Worm (Caenorhabditis elegans) whole organism, late embryonic: ENCODE results near the gene asp-3.

ENCODE experiments used
- C38D4.7 ChIP-seq: fragments of 200-800 bp; sonication (Bioruptor generic); optimal IDR thresholded peaks from 2 replicates; lab custom pipeline; 2018; ENCODE audit warnings: mild to moderate bottlenecking, missing genetic modification characterization, moderate library complexity, missing compliant biosample characterization
- F13H6.1 ChIP-seq: sonication (generic microtip); optimal IDR thresholded peaks from 2 replicates; lab custom pipeline; 2016; ENCODE audit warnings: missing genetic modification characterization, missing compliant biosample characterization
- K02D7.2 ChIP-seq: sonication (generic microtip); optimal IDR thresholded peaks from 2 replicates; lab custom pipeline; 2017; ENCODE audit warnings: mild to moderate bottlenecking, missing genetic modification characterization, missing compliant biosample characterization
- Y22D7AL.16 ChIP-seq: sonication (generic microtip); optimal IDR thresholded peaks from 2 replicates; lab custom pipeline; 2016; ENCODE audit warnings: missing genetic modification characterization, missing compliant biosample characterization
- ama-1 ChIP-seq: fragments of 150-350 bp; optimal IDR thresholded peaks from 2 replicates; lab custom pipeline; 2014
- ceh-14 ChIP-seq: sonication (generic microtip); optimal IDR thresholded peaks from 2 replicates; lab custom pipeline; 2016; ENCODE audit warnings: missing genotype, missing genetic modification characterization, missing compliant biosample characterization
- ceh-18 ChIP-seq: sonication (generic microtip); optimal IDR thresholded peaks from 2 replicates; lab custom pipeline; 2016; ENCODE audit warnings: missing genetic modification characterization, missing compliant biosample characterization
- ceh-2 ChIP-seq: sonication (generic microtip); optimal IDR thresholded peaks from 2 replicates; lab custom pipeline; 2016; ENCODE audit warnings: missing genotype, missing genetic modification characterization, missing compliant biosample characterization
- ceh-22 ChIP-seq: sonication (generic microtip); optimal IDR thresholded peaks from 2 replicates; lab custom pipeline; 2017; ENCODE audit warnings: missing biosample characterization, missing genetic modification characterization
- ceh-30 ChIP-seq: fragments of 150-350 bp; optimal IDR thresholded peaks from 2 replicates; lab custom pipeline; 2014; ENCODE audit warnings: missing biosample characterization, missing genetic modification characterization
- ceh-31 ChIP-seq: sonication (generic microtip); optimal IDR thresholded peaks from 2 replicates; lab custom pipeline; 2016; ENCODE audit warnings: missing genetic modification characterization, missing compliant biosample characterization
- ceh-45 ChIP-seq: fragments of 200-800 bp; sonication (Bioruptor generic); IDR thresholded peaks from 2 replicates; pipeline ENCODE4 v1.3.6; 2022; ENCODE audit warnings: missing genetic modification reagents, missing genetic modification characterization, missing compliant biosample characterization
- ceh-48 ChIP-seq: sonication (generic microtip); optimal IDR thresholded peaks from 2 replicates; lab custom pipeline; 2016; ENCODE audit warnings: missing genetic modification characterization, inconsistent platforms, missing compliant biosample characterization
- ceh-6 ChIP-seq: fragments of 200-800 bp; sonication (Bioruptor generic); optimal IDR thresholded peaks from 2 replicates; lab custom pipeline; 2018; ENCODE audit warnings: mild to moderate bottlenecking, missing genetic modification characterization, missing compliant biosample characterization
- ceh-9 ChIP-seq: sonication (generic microtip); optimal IDR thresholded peaks from 2 replicates; lab custom pipeline; 2016; ENCODE audit warnings: mild to moderate bottlenecking, missing genetic modification characterization, inconsistent platforms, missing compliant biosample characterization
- che-1 ChIP-seq: sonication (generic microtip); optimal IDR thresholded peaks from 2 replicates; lab custom pipeline; 2016; ENCODE audit warnings: mild to moderate bottlenecking, missing genetic modification characterization, missing compliant biosample characterization
- dve-1 ChIP-seq: sonication (generic microtip); optimal IDR thresholded peaks from 2 replicates; lab custom pipeline; 2017; ENCODE audit warnings: antibody characterized with exemption, mild to moderate bottlenecking, missing genetic modification characterization, missing compliant biosample characterization
- elt-2 ChIP-seq: sonication (generic microtip); optimal IDR thresholded peaks from 2 replicates; lab custom pipeline; 2016; ENCODE audit warnings: missing genetic modification reagents, missing genetic modification characterization, missing compliant biosample characterization
- ets-4 ChIP-seq: sonication (generic microtip); optimal IDR thresholded peaks from 2 replicates; lab custom pipeline; 2016; ENCODE audit warnings: missing genetic modification characterization, missing compliant biosample characterization
- fkh-10 ChIP-seq: fragments of 150-350 bp; optimal IDR thresholded peaks from 2 replicates; lab custom pipeline; 2014; ENCODE audit warnings: missing biosample characterization, missing genetic modification reagents, missing genetic modification characterization
- fkh-6 ChIP-seq: sonication (generic microtip); optimal IDR thresholded peaks from 2 replicates; lab custom pipeline; 2016; ENCODE audit warnings: missing genetic modification characterization, missing compliant biosample characterization
- hlh-15 ChIP-seq: sonication (generic microtip); optimal IDR thresholded peaks from 2 replicates; lab custom pipeline; 2016; ENCODE audit warnings: missing genetic modification characterization, missing compliant biosample characterization
- hlh-30 ChIP-seq: sonication (generic microtip); optimal IDR thresholded peaks from 2 replicates; lab custom pipeline; 2017; ENCODE audit warnings: antibody characterized with exemption, missing genetic modification characterization, missing compliant biosample characterization; ENCODE audit not compliant: insufficient read depth
- lim-6 ChIP-seq: sonication (generic microtip); optimal IDR thresholded peaks from 2 replicates; lab custom pipeline; 2016; ENCODE audit warnings: missing genetic modification characterization, missing compliant biosample characterization
- mec-3 ChIP-seq: sonication (generic microtip); optimal IDR thresholded peaks from 2 replicates; lab custom pipeline; 2016; ENCODE audit warnings: borderline replicate concordance, missing genetic modification characterization, missing compliant biosample characterization
- nfya-1 ChIP-seq: sonication (generic microtip); optimal IDR thresholded peaks from 2 replicates; lab custom pipeline; 2017; ENCODE audit warnings: missing genetic modification characterization, mild to moderate bottlenecking, missing compliant biosample characterization, antibody characterized with exemption, moderate library complexity
- nhr-11 ChIP-seq: fragments of 150-350 bp; optimal IDR thresholded peaks from 2 replicates; lab custom pipeline; 2014; ENCODE audit warnings: missing biosample characterization, missing genetic modification characterization
- pag-3 ChIP-seq: sonication (generic microtip); optimal IDR thresholded peaks from 2 replicates; lab custom pipeline; 2016; ENCODE audit warnings: missing compliant biosample characterization, missing genetic modification characterization, borderline replicate concordance
- pax-1 ChIP-seq: fragments of 150-350 bp; optimal IDR thresholded peaks from 2 replicates; lab custom pipeline; 2014; ENCODE audit warnings: missing biosample characterization, missing genetic modification characterization
- sdc-2 ChIP-seq: sonication (generic microtip); optimal IDR thresholded peaks from 2 replicates; lab custom pipeline; 2016; ENCODE audit warnings: missing genotype, missing genetic modification characterization, missing compliant biosample characterization
- sox-2 ChIP-seq: fragments of 200-800 bp; sonication (Bioruptor generic); IDR thresholded peaks from 2 replicates; pipeline ENCODE4 v1.3.6; 2022; ENCODE audit warnings: missing genetic modification reagents, missing genetic modification characterization, missing compliant biosample characterization
- syd-9 ChIP-seq: sonication (generic microtip); optimal IDR thresholded peaks from 2 replicates; lab custom pipeline; 2016; ENCODE audit warnings: mild to moderate bottlenecking, missing genetic modification characterization, moderate library complexity, missing compliant biosample characterization
- ttx-3 ChIP-seq: sonication (generic microtip); optimal IDR thresholded peaks from 2 replicates; lab custom pipeline; 2016; ENCODE audit warnings: missing genetic modification reagents, missing genetic modification characterization, missing compliant biosample characterization
- unc-3 ChIP-seq, 2 experiments: fragments of 200-800 bp in 1 of 2; sonication (Bioruptor generic) in 1 of 2; sonication (generic microtip) in 1 of 2; conservative IDR thresholded peaks in 1 of 2; optimal IDR thresholded peaks in 1 of 2; 2 replicates each; pipeline versions ENCODE4 v1.3.6 to Lab custom; 2016 to 2022; ENCODE audit warnings: missing compliant biosample characterization in 2 of 2, missing genetic modification characterization in 2 of 2, missing genetic modification reagents in 1 of 2
- unc-42 ChIP-seq: sonication (generic microtip); optimal IDR thresholded peaks from 2 replicates; lab custom pipeline; 2016; ENCODE audit warnings: missing genotype, missing genetic modification characterization, missing compliant biosample characterization
- unc-55 ChIP-seq: sonication (generic microtip); optimal IDR thresholded peaks from 2 replicates; lab custom pipeline; 2017; ENCODE audit warnings: missing biosample characterization, missing genetic modification reagents, missing genetic modification characterization
- zip-5 ChIP-seq: sonication (generic microtip); optimal IDR thresholded peaks from 2 replicates; lab custom pipeline; 2016; ENCODE audit warnings: missing genetic modification characterization, missing compliant biosample characterization

Gene asp-3

DNA sequence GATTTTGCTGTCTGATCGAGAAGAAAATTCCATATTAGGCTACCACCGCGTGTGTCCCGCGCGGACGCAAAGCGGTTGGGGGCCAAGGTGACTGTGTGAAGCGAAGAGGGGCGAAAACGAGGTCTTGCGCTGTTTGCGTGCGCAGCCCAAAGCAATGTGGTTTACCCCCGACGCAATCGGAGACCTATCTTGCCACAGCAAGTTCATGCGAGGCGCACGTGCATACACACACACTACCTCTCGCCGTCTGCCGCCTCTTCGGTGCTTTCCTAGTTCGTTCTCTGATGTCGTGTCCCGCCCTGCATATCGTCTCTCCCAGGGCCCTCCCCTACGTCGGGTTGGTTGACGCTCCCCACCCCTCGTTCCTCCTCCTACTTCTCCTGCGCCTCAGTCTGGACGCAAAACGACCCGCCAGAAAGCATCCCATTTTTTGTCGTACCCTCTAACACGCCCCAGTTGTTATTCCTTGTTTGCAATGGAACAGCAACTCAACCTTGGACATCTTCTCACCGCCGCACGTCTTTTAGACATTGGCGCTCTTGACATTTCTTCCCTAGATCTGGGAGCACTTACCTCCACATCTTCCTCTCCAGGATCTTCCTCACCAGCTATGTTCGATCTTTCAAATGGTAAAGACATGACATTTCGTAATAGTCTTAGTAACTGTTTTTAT lies 48.7 kb upstream of the asp-3 start, which contains the start of gene mdl-1 (continued):
- no peak; the same call in 1 of the 2 replicates for TF ChIP-seq ceh-45 (GFP tag; lab: Robert Waterston, UW)
- peak; percentile 78 for TF ChIP-seq nfya-1 (tag; lab: Kevin White, UChicago)
- TF ChIP-seq ceh-30 (tag; lab: Kevin White, UChicago) = no peak
- TF ChIP-seq ceh-2 (tag; lab: Kevin White, UChicago) = peak; percentile 32
- no peak for TF ChIP-seq sox-2 (GFP tag; lab: Robert Waterston, UW)
- TF ChIP-seq ceh-22 (tag; lab: Kevin White, UChicago) = no peak
- TF ChIP-seq ceh-9 (tag; lab: Kevin White, UChicago) = no peak
- peak; percentile 79 for TF ChIP-seq ceh-31 (tag; lab: Kevin White, UChicago)
- no peak for TF ChIP-seq fkh-6
- TF ChIP-seq F13H6.1 = peak; percentile 54
- no peak for TF ChIP-seq nhr-11 (tag; lab: Kevin White, UChicago)
- no peak for TF ChIP-seq ceh-48
- peak; percentile 58 for TF ChIP-seq ets-4
- TF ChIP-seq ttx-3 = no peak
- peak; percentile 48 for TF ChIP-seq unc-42
- no peak for TF ChIP-seq zip-5
- no peak for TF ChIP-seq ama-1 (lab: Kevin White, UChicago)
- no peak for TF ChIP-seq mec-3 (tag; lab: Kevin White, UChicago)
- TF ChIP-seq unc-3 (GFP tag; conservative IDR thresholded peaks at IDR 0.05; lab: Robert Waterston, UW) = no peak
- TF ChIP-seq unc-3 (tag; optimal IDR thresholded peaks at IDR 0.05; lab: Kevin White, UChicago) = peak; percentile 39
- TF ChIP-seq pax-1 = peak; percentile 3
- TF ChIP-seq che-1 (tag; lab: Kevin White, UChicago) = no peak
- peak; percentile 86 for TF ChIP-seq dve-1 (tag; lab: Kevin White, UChicago)
- peak; percentile 8 for TF ChIP-seq ceh-6 (GFP tag; lab: Kevin White, UChicago)
- TF ChIP-seq pag-3 (tag; lab: Kevin White, UChicago) = no peak
- peak; percentile 81 for TF ChIP-seq unc-55 (GFP tag; lab: Kevin White, UChicago)
- peak; percentile 63 for TF ChIP-seq sdc-2 (tag; lab: Kevin White, UChicago)
- peak; percentile 74 for TF ChIP-seq elt-2 (tag; lab: Kevin White, UChicago)
- TF ChIP-seq syd-9 (tag; lab: Kevin White, UChicago) = peak; percentile 58

- TF ChIP-seq hlh-30 (tag; lab: Kevin White, UChicago) = peak; percentile 78
- TF ChIP-seq fkh-10 = no peak
- TF ChIP-seq ceh-31 (tag; lab: Kevin White, UChicago) = peak; percentile 7
- peak; percentile 23 for TF ChIP-seq ceh-18 (tag; lab: Kevin White, UChicago)
- TF ChIP-seq sdc-2 (tag; lab: Kevin White, UChicago) = no peak
These were observed 48.0 kb upstream of the asp-3 start for ce11 chrX:6742891-6743290.

DNA sequence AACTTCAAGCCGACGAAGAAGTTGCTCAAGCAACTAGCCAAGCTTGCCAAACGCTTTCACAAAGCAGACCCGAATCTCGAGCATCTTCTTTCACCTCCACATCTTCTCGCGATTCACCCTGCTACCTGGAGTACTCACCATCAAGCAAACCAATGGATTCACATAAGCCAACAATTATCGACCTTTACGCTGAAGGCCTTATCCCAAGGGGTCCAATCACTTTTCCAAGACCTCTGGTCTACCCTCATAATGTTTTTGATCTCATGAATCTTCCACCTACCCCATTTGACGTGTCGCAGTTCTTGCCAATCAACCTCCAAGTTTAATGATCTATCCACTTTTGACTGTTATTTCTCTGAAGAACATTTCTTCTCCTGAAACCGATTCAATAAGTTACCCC lies 47.5 kb upstream of the asp-3 start:
- no peak for TF ChIP-seq C38D4.7 (GFP tag; lab: Kevin White, UChicago)
- TF ChIP-seq unc-3 (GFP tag; conservative IDR thresholded peaks at IDR 0.05; lab: Robert Waterston, UW) = no peak
- TF ChIP-seq unc-3 (tag; optimal IDR thresholded peaks at IDR 0.05; lab: Kevin White, UChicago) = no peak
- TF ChIP-seq elt-2 (tag; lab: Kevin White, UChicago) = no peak
- no peak for TF ChIP-seq dve-1 (tag; lab: Kevin White, UChicago)
- no peak for TF ChIP-seq lim-6
- TF ChIP-seq Y22D7AL.16 (tag; lab: Kevin White, UChicago) = no peak
- no peak for TF ChIP-seq ceh-14 (tag; lab: Kevin White, UChicago)
- no peak for TF ChIP-seq hlh-15 (tag; lab: Kevin White, UChicago)
- TF ChIP-seq K02D7.2 (tag; lab: Kevin White, UChicago) = no peak
- TF ChIP-seq ceh-48 = no peak
